Worm (Caenorhabditis elegans) whole organism, dauer: ENCODE measurements around the gene Y97E10AR.4.

Experiments used
- unc-62 ChIP-seq: sonication (generic microtip); optimal IDR thresholded peaks from 2 replicates; lab custom pipeline; 2017; ENCODE audit warnings: missing biosample characterization, missing genetic modification reagents, missing genetic modification characterization

The Y97E10AR.4 gene

DNA sequence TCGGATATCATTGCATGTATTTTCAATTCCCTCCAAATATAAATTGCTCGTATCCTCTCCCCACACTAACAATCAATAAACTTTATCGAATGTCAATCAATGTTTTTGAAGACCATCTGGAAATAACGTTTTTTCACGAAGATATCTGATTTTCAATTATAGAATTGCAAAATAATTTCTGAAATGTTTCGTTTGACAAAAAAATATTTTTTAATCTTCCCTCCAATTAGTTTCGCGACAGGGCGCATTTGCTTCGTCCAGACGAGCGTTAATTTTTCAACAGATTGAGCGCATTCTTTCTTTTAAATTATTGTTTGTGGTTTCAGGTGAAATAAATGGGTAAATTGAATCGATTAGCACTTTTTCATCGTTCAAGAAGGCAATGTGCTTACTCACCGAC, 21.1 kb upstream of the Y97E10AR.4 start, which contains the start of gene vars-1:
Gene vars-1, plus strand, starts transcription at position 291 of the 400 bp plus-strand sequence.
- no peak for TF ChIP-seq unc-62 (GFP tag; lab: Kevin White, UChicago)

- no peak for TF ChIP-seq unc-62 (GFP tag; lab: Kevin White, UChicago)
Measured at ce11 chrV:8028825-8029489, 18.9 kb upstream of the Y97E10AR.4 start, which contains the start of gene oma-2. Gene oma-2 (plus strand): TSS chrV:8029439.

ce11 chrV:8027429-8028142, 17.6 kb upstream of the Y97E10AR.4 start:
- no peak for TF ChIP-seq unc-62 (GFP tag; lab: Kevin White, UChicago)

ce11 chrV:8026343-8026742, 16.3 kb upstream of the Y97E10AR.4 start, which contains the start of gene F43H9.4:
Gene F43H9.4 (plus strand): TSS chrV:8026708.
- no peak for TF ChIP-seq unc-62 (GFP tag; lab: Kevin White, UChicago)

DNA sequence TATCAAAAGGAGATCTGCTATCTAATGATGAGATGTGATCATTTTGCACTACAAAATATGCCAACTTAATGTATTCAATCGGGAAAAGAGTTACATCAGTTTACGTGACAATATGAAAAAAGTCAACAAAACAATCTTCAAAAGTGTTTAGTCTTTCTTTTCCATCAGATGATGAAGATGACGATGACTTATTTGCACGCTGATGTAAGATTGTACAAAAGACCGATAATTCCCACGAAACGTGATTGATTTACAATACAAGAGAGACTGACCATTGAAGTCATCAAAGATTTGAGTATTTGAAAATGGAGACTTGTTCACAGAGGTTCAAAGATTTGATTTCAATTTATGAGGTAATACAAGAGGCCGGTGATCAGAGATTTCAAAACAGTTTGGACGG, 15.2 kb upstream of the Y97E10AR.4 start:
- no peak for TF ChIP-seq unc-62 (GFP tag; lab: Kevin White, UChicago)

- TF ChIP-seq unc-62 (GFP tag; lab: Kevin White, UChicago), result no peak
Measured at ce11 chrV:8024752-8025151, 14.7 kb upstream of the Y97E10AR.4 start, which contains the start of gene F43H9.3. Gene F43H9.3 (minus strand): TSS chrV:8024940.

DNA sequence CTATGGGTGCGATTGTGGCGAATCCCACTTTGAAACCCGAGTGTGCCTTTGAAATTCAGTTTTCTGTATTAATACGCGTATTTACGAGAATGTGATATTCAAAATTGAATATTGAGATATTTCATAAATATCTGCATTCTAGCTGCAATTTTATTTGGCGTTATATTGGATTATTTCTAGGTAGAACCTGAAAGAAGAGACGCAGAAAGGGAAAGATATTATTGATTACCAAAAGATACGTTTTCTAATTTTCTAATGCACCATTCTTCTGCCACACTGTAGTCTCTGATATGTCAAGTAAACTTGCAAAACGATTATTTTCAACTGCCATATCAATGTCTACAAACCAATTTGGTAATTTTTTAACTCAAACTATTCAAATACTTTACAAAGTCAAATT, 12.0 kb upstream of the Y97E10AR.4 start, which contains the start of gene ech-3:
Gene ech-3, plus strand, starts transcription at position 178 of the 400 bp plus-strand sequence.
- no peak for TF ChIP-seq unc-62 (GFP tag; lab: Kevin White, UChicago)

DNA sequence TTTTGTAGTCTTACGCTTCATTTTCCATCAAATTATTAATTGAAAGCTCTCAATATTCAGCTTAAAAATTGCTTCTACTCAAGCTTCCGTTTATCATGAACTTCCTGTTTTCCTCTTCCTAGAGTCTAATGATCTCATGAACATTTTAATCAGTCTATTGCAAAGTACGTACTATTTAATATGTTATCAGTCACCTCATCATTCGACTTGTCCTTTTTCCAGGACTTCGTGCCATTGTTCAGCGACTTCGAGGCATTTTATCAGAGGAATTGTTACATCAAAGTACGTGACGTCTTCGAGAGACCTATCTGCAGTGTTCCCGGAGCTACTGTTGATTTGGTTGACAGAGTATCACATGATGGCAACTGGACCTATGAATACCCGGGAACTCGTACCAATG, 9.8 kb upstream of the Y97E10AR.4 start:
- no peak for TF ChIP-seq unc-62 (GFP tag; lab: Kevin White, UChicago)

ce11 chrV:8018919-8019318, 8.9 kb upstream of the Y97E10AR.4 start:
- no peak for TF ChIP-seq unc-62 (GFP tag; lab: Kevin White, UChicago)

DNA sequence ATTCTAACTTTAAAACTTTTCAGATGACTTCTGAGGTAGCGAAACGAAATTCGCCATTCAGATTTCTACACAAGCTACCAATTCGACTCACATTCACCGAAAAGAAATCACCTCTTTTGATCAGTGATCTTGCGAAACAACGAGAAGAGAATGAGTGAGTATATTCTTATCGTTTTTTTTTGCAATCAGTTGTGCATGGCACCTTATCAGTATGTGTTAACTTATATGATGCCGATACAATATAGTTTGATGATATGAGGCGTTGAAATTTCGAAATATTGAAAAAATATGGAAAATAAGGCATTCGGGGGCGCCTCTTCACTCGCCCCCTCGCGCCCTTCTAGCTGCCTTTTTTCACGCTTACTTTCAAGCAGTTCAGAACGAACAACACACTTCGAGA, 7.9 kb upstream of the Y97E10AR.4 start:
- no peak for TF ChIP-seq unc-62 (GFP tag; lab: Kevin White, UChicago)

DNA sequence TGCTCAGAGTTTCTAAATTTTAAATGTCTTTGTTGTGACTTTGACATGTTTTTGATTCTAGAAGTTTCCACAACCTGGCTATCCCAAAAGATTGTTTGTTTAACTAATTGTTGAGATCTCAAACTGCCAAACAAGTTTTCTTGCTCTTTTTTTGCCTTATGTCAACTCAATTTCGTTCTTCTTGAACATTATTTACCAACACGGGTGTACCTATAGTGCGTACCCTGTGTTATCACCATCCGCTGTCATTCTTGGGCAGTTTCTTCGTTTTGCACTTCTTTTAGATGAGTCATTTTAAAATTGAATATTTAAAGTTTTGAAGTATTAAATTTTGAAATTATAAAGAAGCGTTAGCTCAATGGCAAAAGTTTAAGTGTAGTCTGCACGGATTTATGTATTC, 6.9 kb upstream of the Y97E10AR.4 start, which contains the start of gene sptl-2:
Gene sptl-2, plus strand, starts transcription at position 280 of the 400 bp plus-strand sequence.
- no peak for TF ChIP-seq unc-62 (GFP tag; lab: Kevin White, UChicago)

DNA sequence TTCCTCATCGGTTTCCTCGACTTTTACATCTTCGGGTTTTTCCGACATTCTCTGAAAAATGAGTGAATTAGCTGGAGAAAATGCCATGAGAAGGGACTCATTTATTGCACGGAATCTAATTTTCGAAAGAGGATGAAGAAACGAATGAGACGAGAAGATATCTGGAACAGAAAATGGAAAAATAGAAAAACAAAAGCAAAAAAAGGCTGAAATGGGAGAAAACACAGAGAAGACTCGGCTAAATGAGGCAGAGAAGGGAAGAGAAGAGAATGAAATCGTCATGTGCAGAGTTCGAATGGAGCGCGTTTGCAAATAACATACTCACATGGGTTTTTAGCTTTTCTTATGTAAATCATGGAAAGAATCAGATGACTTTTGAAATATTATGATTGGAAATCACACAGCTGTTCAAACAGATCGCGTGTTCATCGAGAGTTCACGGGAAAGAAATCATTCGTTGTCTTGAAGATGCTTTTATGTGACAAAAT, 3.9 kb upstream of the Y97E10AR.4 start, which contains the start of gene Y97E10AR.6:
Gene Y97E10AR.6, minus strand, starts transcription at position 51 of the 488 bp plus-strand sequence.
- TF ChIP-seq unc-62 (GFP tag; lab: Kevin White, UChicago), result no peak

ce11 chrV:8012032-8012431, 2.0 kb upstream of the Y97E10AR.4 start, which contains the start of gene rpb-9:
Gene rpb-9 (minus strand): TSS chrV:8012345.
- TF ChIP-seq unc-62 (GFP tag; lab: Kevin White, UChicago), result no peak

ce11 chrV:8010846-8011245, 813 bp upstream of the Y97E10AR.4 start, which contains the start of gene lmtr-2:
Gene lmtr-2 (minus strand): TSS chrV:8011106.
- TF ChIP-seq unc-62 (GFP tag; lab: Kevin White, UChicago), result no peak

DNA sequence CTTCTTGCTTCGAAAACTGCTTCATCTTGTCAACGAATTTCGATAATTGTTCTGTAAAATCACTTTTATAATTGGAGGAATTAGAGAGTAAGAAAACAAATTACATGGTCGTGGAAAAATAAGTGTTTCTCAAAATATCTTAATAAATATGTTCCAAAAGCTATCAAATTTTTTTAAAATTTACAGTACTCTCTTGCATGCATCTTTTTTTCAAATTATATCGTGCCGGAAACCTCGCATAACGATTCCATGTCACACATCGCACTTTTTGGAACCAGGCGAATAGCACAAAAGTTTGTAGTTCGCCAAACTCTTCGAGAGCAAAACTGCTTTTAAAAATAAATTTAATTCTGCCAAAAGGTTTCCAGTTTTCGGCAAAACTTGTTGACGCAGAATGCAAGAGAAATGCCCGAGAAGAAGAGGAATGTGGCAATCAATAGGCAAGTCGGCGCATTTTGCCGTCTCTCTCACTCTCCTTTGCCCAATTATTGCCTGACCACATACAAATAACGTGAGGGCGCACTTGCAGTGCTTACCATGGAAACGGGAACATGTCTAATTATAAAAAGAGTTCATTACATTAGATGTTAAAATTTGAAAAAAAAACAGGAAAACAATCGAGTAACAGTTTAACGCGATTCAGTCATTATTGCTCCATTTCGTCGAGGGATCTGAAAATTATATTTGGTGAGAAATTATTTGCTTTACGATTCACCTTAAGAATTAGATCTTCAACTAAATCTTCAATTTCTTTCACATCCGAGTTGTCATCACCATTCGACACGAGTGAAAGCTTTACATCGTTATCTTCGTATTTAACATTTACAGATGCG, 2.4 kb downstream of the Y97E10AR.4 start, which contains the start of gene Y97E10AR.3:
Gene Y97E10AR.3, minus strand, starts transcription at position 51 of the 833 bp plus-strand sequence.
- no peak for TF ChIP-seq unc-62 (GFP tag; lab: Kevin White, UChicago)
